Fruit fly (Drosophila melanogaster) S2 (cell line): ENCODE results near the gene CG13308.

ENCODE experiments used
- CG8478 ChIP-seq: fragments of >200 bp; optimal IDR thresholded peaks from 2 replicates; lab custom pipeline; 2018
- CTCF ChIP-seq, 2 experiments: fragments of >200 bp; optimal IDR thresholded peaks; 2 replicates each; lab custom pipeline; 2018

dm6 chr3L:8802064-8802463, 6.3 kb upstream of the CG13308 start, which contains the start of the genes CG13311 and CG34426:
- TF ChIP-seq CTCF (optimal IDR thresholded peaks at IDR 0.05; lab: Kevin White, UChicago), result no peak
- no peak for TF ChIP-seq CG8478 (lab: Kevin White, UChicago)
